Fruit fly (Drosophila melanogaster) whole organism, embryonic: ENCODE data around the gene Elp6.

Experiments used
- Awh ChIP-seq: fragments of 200-800 bp; sonication (Bioruptor generic); IDR thresholded peaks from 2 replicates; pipeline ENCODE4, ENCODE4 v1.3.6; 2022; ENCODE audit warnings: missing biosample characterization, missing genetic modification characterization
- CG10274 ChIP-seq: fragments of 200-800 bp; sonication (Bioruptor generic); optimal IDR thresholded peaks from 3 replicates; lab custom pipeline; 2017; ENCODE audit warnings: missing biosample characterization, mild to moderate bottlenecking, missing genetic modification characterization
- CG10959 ChIP-seq: fragments of 200-800 bp; sonication (Bioruptor generic); IDR thresholded peaks from 2 replicates; pipeline ENCODE4 v1.3.6; 2022; ENCODE audit warnings: missing biosample characterization, missing genetic modification characterization
- CG12104 ChIP-seq: fragments of 200-800 bp; sonication (Bioruptor generic); optimal IDR thresholded peaks from 3 replicates; lab custom pipeline; 2016; ENCODE audit warnings: missing biosample characterization, missing genetic modification characterization
- CG12299 ChIP-seq: fragments of 200-800 bp; sonication (Bioruptor generic); optimal IDR thresholded peaks from 2 replicates; lab custom pipeline; 2018; ENCODE audit warnings: missing biosample characterization, mild to moderate bottlenecking, missing genetic modification characterization
- CG14014 ChIP-seq: fragments of 200-800 bp; sonication (Bioruptor generic); IDR thresholded peaks from 2 replicates; pipeline ENCODE4 v1.3.6; 2022; ENCODE audit warnings: missing biosample characterization, missing genetic modification characterization
- CG14667 ChIP-seq: fragments of 200-800 bp; sonication (Bioruptor generic); IDR thresholded peaks from 2 replicates; pipeline ENCODE4 v1.3.6; 2022; ENCODE audit warnings: missing biosample characterization, missing genetic modification characterization
- CG14860 ChIP-seq: fragments of 200-800 bp; sonication (Bioruptor generic); IDR thresholded peaks from 3 replicates; pipeline ENCODE4 v1.3.6; 2022; ENCODE audit warnings: missing biosample characterization, missing genetic modification characterization; ENCODE audit not compliant: partially characterized antibody
- CG14965 ChIP-seq: fragments of 200-800 bp; sonication (Bioruptor generic); optimal IDR thresholded peaks from 2 replicates; lab custom pipeline; 2016; ENCODE audit warnings: missing biosample characterization, missing genetic modification characterization, borderline replicate concordance
- CG15011 ChIP-seq: fragments of 200-800 bp; sonication (Bioruptor generic); optimal IDR thresholded peaks from 3 replicates; lab custom pipeline; 2018; ENCODE audit warnings: missing biosample characterization, mild to moderate bottlenecking, missing genetic modification characterization
- CG15514 ChIP-seq: fragments of 200-800 bp; sonication (Bioruptor generic); optimal IDR thresholded peaks from 3 replicates; lab custom pipeline; 2017; ENCODE audit warnings: missing biosample characterization, missing genetic modification characterization, mild to moderate bottlenecking, moderate library complexity, missing genetic modification reagents
- CG18262 ChIP-seq: fragments of 200-800 bp; optimal IDR thresholded peaks from 3 replicates; lab custom pipeline; 2019; ENCODE audit warnings: missing biosample characterization, mild to moderate bottlenecking, missing genetic modification characterization, moderate library complexity
- CG2199 ChIP-seq: fragments of 200-800 bp; sonication (Bioruptor generic); IDR thresholded peaks from 3 replicates; pipeline ENCODE4 v1.3.6; 2022; ENCODE audit warnings: missing biosample characterization, missing genetic modification characterization
- CG30431 ChIP-seq: fragments of 200-800 bp; sonication (Bioruptor generic); optimal IDR thresholded peaks from 2 replicates; lab custom pipeline; 2017; ENCODE audit warnings: missing biosample characterization, missing genetic modification characterization
- CG3163 ChIP-seq: fragments of 200-800 bp; sonication (Bioruptor generic); optimal IDR thresholded peaks from 3 replicates; lab custom pipeline; 2016; ENCODE audit warnings: missing biosample characterization, missing genetic modification characterization
- CG4617 ChIP-seq: fragments of 200-800 bp; sonication (Bioruptor generic); optimal IDR thresholded peaks from 3 replicates; lab custom pipeline; 2016; ENCODE audit warnings: missing biosample characterization, missing genetic modification characterization, borderline replicate concordance
- CG6854 ChIP-seq: fragments of 200-800 bp; sonication (Bioruptor generic); optimal IDR thresholded peaks from 3 replicates; lab custom pipeline; 2017; ENCODE audit warnings: missing biosample characterization, mild to moderate bottlenecking, missing genetic modification characterization
- CG7839 ChIP-seq: fragments of 200-800 bp; sonication (Bioruptor generic); optimal IDR thresholded peaks from 3 replicates; lab custom pipeline; 2018; ENCODE audit warnings: missing biosample characterization, mild to moderate bottlenecking, missing genetic modification characterization, moderate library complexity
- CG7963 ChIP-seq: fragments of 200-800 bp; sonication (Bioruptor generic); IDR thresholded peaks from 3 replicates; pipeline ENCODE4 v1.3.6; 2022; ENCODE audit warnings: missing biosample characterization, missing genetic modification characterization; ENCODE audit not compliant: partially characterized antibody
- CG7987 ChIP-seq: fragments of 200-800 bp; sonication (Bioruptor generic); optimal IDR thresholded peaks from 2 replicates; lab custom pipeline; 2018; ENCODE audit warnings: missing biosample characterization, mild to moderate bottlenecking, missing genetic modification characterization, moderate library complexity
- CG8388 ChIP-seq: fragments of 200-800 bp; sonication (Bioruptor generic); optimal IDR thresholded peaks from 2 replicates; lab custom pipeline; 2019; ENCODE audit warnings: missing biosample characterization, mild to moderate bottlenecking, missing genetic modification characterization, moderate library complexity
- CG9609 ChIP-seq: fragments of 200-800 bp; sonication (Bioruptor generic); optimal IDR thresholded peaks from 3 replicates; lab custom pipeline; 2016; ENCODE audit warnings: missing biosample characterization, missing genetic modification characterization
- CG9876 ChIP-seq: fragments of 200-800 bp; sonication (Bioruptor generic); optimal IDR thresholded peaks from 2 replicates; lab custom pipeline; 2016; ENCODE audit warnings: missing biosample characterization, missing genetic modification characterization
- CG9932 ChIP-seq: fragments of 200-800 bp; sonication (Bioruptor generic); IDR thresholded peaks from 2 replicates; pipeline ENCODE4 v1.3.6; 2022; ENCODE audit warnings: missing biosample characterization, missing genetic modification characterization
- Dip3 ChIP-seq: fragments of 200-800 bp; sonication (Bioruptor generic); optimal IDR thresholded peaks from 3 replicates; lab custom pipeline; 2016; ENCODE audit warnings: missing biosample characterization, missing genetic modification characterization
- Dref ChIP-seq: fragments of 200-800 bp; sonication (Bioruptor generic); IDR thresholded peaks from 2 replicates; pipeline ENCODE4 v1.3.6; 2022; ENCODE audit warnings: missing biosample characterization, missing genetic modification characterization
- E2f2 ChIP-seq: fragments of 200-800 bp; sonication (Bioruptor generic); IDR thresholded peaks from 2 replicates; pipeline ENCODE4 v1.3.6; 2022; ENCODE audit warnings: missing biosample characterization, missing genetic modification characterization
- Kr ChIP-seq: fragments of 200-800 bp; sonication (Bioruptor generic); optimal IDR thresholded peaks from 2 replicates; lab custom pipeline; 2017; ENCODE audit warnings: missing biosample characterization, mild to moderate bottlenecking, missing genetic modification characterization
- Med ChIP-seq: fragments of 200-800 bp; sonication (Bioruptor generic); peaks from one replicate; lab custom pipeline; 2016; ENCODE audit warnings: missing biosample characterization, missing genetic modification characterization, mild to moderate bottlenecking, inconsistent platforms, moderate library complexity
- Oaz ChIP-seq: fragments of 200-800 bp; sonication (Bioruptor generic); IDR thresholded peaks from 2 replicates; pipeline ENCODE4 v1.3.6; 2022; ENCODE audit warnings: missing biosample characterization, missing genetic modification characterization
- ase ChIP-seq: fragments of 200-800 bp; sonication (Bioruptor generic); IDR thresholded peaks from 3 replicates; pipeline ENCODE4 v1.3.6; 2022; ENCODE audit warnings: missing biosample characterization, missing genetic modification characterization
- chinmo ChIP-seq: fragments of 200-800 bp; sonication (Bioruptor generic); IDR thresholded peaks from 4 replicates; pipeline ENCODE4 v1.3.6; 2022; ENCODE audit warnings: missing biosample characterization, missing genetic modification characterization; ENCODE audit not compliant: partially characterized antibody
- dmrt99B ChIP-seq: fragments of 200-800 bp; sonication (Bioruptor generic); optimal IDR thresholded peaks from 2 replicates; lab custom pipeline; 2018; ENCODE audit warnings: missing biosample characterization, mild to moderate bottlenecking, missing genetic modification characterization, moderate library complexity
- en ChIP-seq: fragments of 200-800 bp; sonication (Bioruptor generic); optimal IDR thresholded peaks from 2 replicates; lab custom pipeline; 2016; ENCODE audit warnings: missing biosample characterization, missing genetic modification characterization
- gem ChIP-seq: fragments of 200-800 bp; sonication (Bioruptor generic); optimal IDR thresholded peaks from 2 replicates; lab custom pipeline; 2019; ENCODE audit warnings: missing biosample characterization, mild to moderate bottlenecking, missing genetic modification characterization, moderate library complexity
- grn ChIP-seq: fragments of 200-800 bp; sonication (Bioruptor generic); optimal IDR thresholded peaks from 3 replicates; lab custom pipeline; 2017; ENCODE audit warnings: missing biosample characterization, missing genetic modification characterization
- ham ChIP-seq: fragments of 200-800 bp; sonication (Bioruptor generic); IDR thresholded peaks from 2 replicates; pipeline ENCODE4 v1.3.6; 2022; ENCODE audit warnings: missing biosample characterization, missing genetic modification characterization
- inv ChIP-seq: fragments of 200-800 bp; sonication (Bioruptor generic); IDR thresholded peaks from 2 replicates; pipeline ENCODE4 v1.3.6; 2022; ENCODE audit warnings: missing biosample characterization, missing genetic modification characterization; ENCODE audit not compliant: partially characterized antibody
- kni ChIP-seq: fragments of 200-800 bp; sonication (Bioruptor generic); optimal IDR thresholded peaks from 3 replicates; lab custom pipeline; 2017; ENCODE audit warnings: mild to moderate bottlenecking, missing biosample characterization, missing genetic modification reagents, missing genetic modification characterization
- mam ChIP-seq: fragments of 200-800 bp; sonication (Bioruptor generic); optimal IDR thresholded peaks from 3 replicates; lab custom pipeline; 2016; ENCODE audit warnings: missing biosample characterization, missing genetic modification characterization
- mld ChIP-seq: fragments of 200-800 bp; sonication (Bioruptor generic); IDR thresholded peaks from 3 replicates; pipeline ENCODE4 v1.3.6; 2022; ENCODE audit warnings: missing biosample characterization, missing genetic modification characterization; ENCODE audit not compliant: partially characterized antibody
- p53 ChIP-seq: fragments of 200-800 bp; sonication (Bioruptor generic); optimal IDR thresholded peaks from 2 replicates; lab custom pipeline; 2016; ENCODE audit warnings: missing biosample characterization, missing genetic modification characterization
- pnt ChIP-seq: fragments of 200-800 bp; sonication (Bioruptor generic); optimal IDR thresholded peaks from 3 replicates; lab custom pipeline; 2016; ENCODE audit warnings: missing biosample characterization, missing genetic modification characterization
- repo ChIP-seq: fragments of 200-800 bp; sonication (Bioruptor generic); optimal IDR thresholded peaks from 2 replicates; lab custom pipeline; 2016; ENCODE audit warnings: missing biosample characterization, missing genetic modification characterization
- sisA ChIP-seq: fragments of 200-800 bp; sonication (Bioruptor generic); IDR thresholded peaks from 2 replicates; pipeline ENCODE4 v1.3.6; 2022; ENCODE audit warnings: missing biosample characterization, missing genetic modification characterization
- sug ChIP-seq: fragments of 200-800 bp; optimal IDR thresholded peaks from 2 replicates; lab custom pipeline; 2019; ENCODE audit warnings: missing biosample characterization, mild to moderate bottlenecking, missing genetic modification characterization, moderate library complexity
- zen2 ChIP-seq: fragments of 200-800 bp; sonication (Bioruptor generic); IDR thresholded peaks from 3 replicates; pipeline ENCODE4 v1.3.6; 2022; ENCODE audit warnings: missing biosample characterization, missing genetic modification characterization; ENCODE audit not compliant: partially characterized antibody
- zfh2 ChIP-seq: fragments of 200-800 bp; sonication (Bioruptor generic); optimal IDR thresholded peaks from 2 replicates; lab custom pipeline; 2016; ENCODE audit warnings: missing biosample characterization, missing genetic modification characterization

The Elp6 gene

dm6 chr3R:13366561-13367518 lies at the start of gene Elp6 (continued):
- no peak for TF ChIP-seq Kr
- TF ChIP-seq zfh2: peak; percentile 62
- TF ChIP-seq mam (GFP tag; lab: Kevin White, UChicago): peak; percentile 63
- TF ChIP-seq CG9609 (GFP tag; lab: Kevin White, UChicago): peak; percentile 51
- no peak for TF ChIP-seq ham (GFP tag; lab: Robert Waterston, UW)
- peak; percentile 23 for TF ChIP-seq repo (GFP tag; lab: Kevin White, UChicago)
- TF ChIP-seq E2f2 (GFP tag; lab: Robert Waterston, UW): peak; percentile 17; the same call in 1 of the 2 replicates
- peak; percentile 81 for TF ChIP-seq gem (tag; lab: Kevin White, UChicago)
- TF ChIP-seq CG12299: no peak
- peak; percentile 67; the same call in 1 of the 2 replicates for TF ChIP-seq Awh
- TF ChIP-seq dmrt99B: peak; percentile 73
- peak; percentile 64 for TF ChIP-seq CG15011
- TF ChIP-seq CG7987 (GFP tag; lab: Kevin White, UChicago): no peak
- peak; percentile 60 for TF ChIP-seq CG14014 (GFP tag; lab: Robert Waterston, UW)
- TF ChIP-seq CG10959 (GFP tag; lab: Robert Waterston, UW): no peak
- peak; percentile 63; the same call in 1 of the 2 replicates for TF ChIP-seq sisA
- no peak for TF ChIP-seq inv (GFP tag; lab: Robert Waterston, UW)
- no peak for TF ChIP-seq CG14667 (GFP tag; lab: Robert Waterston, UW)
- peak; percentile 64 for TF ChIP-seq ase (GFP tag; lab: Robert Waterston, UW)
- TF ChIP-seq CG3163 (GFP tag; lab: Kevin White, UChicago): peak; percentile 30
- TF ChIP-seq Med (GFP tag; lab: Kevin White, UChicago): peak; percentile 77
- no peak for TF ChIP-seq en (GFP tag; lab: Kevin White, UChicago)
- peak; percentile 29 for TF ChIP-seq CG10274 (GFP tag; lab: Kevin White, UChicago)
- no peak for TF ChIP-seq grn (GFP tag; lab: Kevin White, UChicago)
- TF ChIP-seq CG2199 (GFP tag; lab: Robert Waterston, UW): no peak
- no peak for TF ChIP-seq Dref (GFP tag; lab: Robert Waterston, UW)
- no peak for TF ChIP-seq CG9876 (GFP tag; lab: Kevin White, UChicago)
- peak; percentile 73 for TF ChIP-seq CG7839 (tag; lab: Kevin White, UChicago)
- no peak for TF ChIP-seq chinmo
- TF ChIP-seq p53 (GFP tag; lab: Kevin White, UChicago): no peak
- TF ChIP-seq CG18262 (tag; lab: Kevin White, UChicago): peak; percentile 62
- TF ChIP-seq CG4617: no peak
- TF ChIP-seq CG14860 (GFP tag; lab: Robert Waterston, UW): no peak
- peak; percentile 9 for TF ChIP-seq pnt (GFP tag; lab: Kevin White, UChicago)
- no peak for TF ChIP-seq CG14965
- TF ChIP-seq Dip3: peak; percentile 47
- no peak for TF ChIP-seq CG7963 (GFP tag; lab: Robert Waterston, UW)
- peak; percentile 57 for TF ChIP-seq CG15514
- TF ChIP-seq CG6854 (GFP tag; lab: Kevin White, UChicago): peak; percentile 53
- TF ChIP-seq kni (GFP tag; lab: Kevin White, UChicago): no peak
- TF ChIP-seq Oaz (GFP tag; lab: Robert Waterston, UW): no peak
- peak; percentile 72 for TF ChIP-seq CG12104 (GFP tag; lab: Kevin White, UChicago)
- TF ChIP-seq zen2: no peak
- peak; percentile 36 for TF ChIP-seq CG8388 (GFP tag; lab: Kevin White, UChicago)
- TF ChIP-seq sug (tag; lab: Kevin White, UChicago): peak; percentile 41
- peak; percentile 70 for TF ChIP-seq CG9932 (GFP tag; lab: Robert Waterston, UW)
- TF ChIP-seq mld (GFP tag; lab: Robert Waterston, UW): no peak
- TF ChIP-seq CG30431: peak; percentile 4
